Worm (Caenorhabditis elegans) whole organism, midembryonic: Measurements from ENCODE around the gene srbc-51.

ENCODE experiments used
- T22C8.4 ChIP-seq: fragments of 200-800 bp; sonication (Bioruptor generic); IDR thresholded peaks from 2 replicates; pipeline ENCODE4 v1.3.6; 2022; ENCODE audit warnings: missing genetic modification characterization, missing compliant biosample characterization
- cog-1 ChIP-seq: sonication (generic microtip); optimal IDR thresholded peaks from 2 replicates; lab custom pipeline; 2016; ENCODE audit warnings: missing genetic modification characterization, missing compliant biosample characterization
- flt-1 ChIP-seq: fragments of 200-800 bp; sonication (Bioruptor generic); IDR thresholded peaks from 2 replicates; pipeline ENCODE4 v1.3.6; 2022; ENCODE audit warnings: missing genetic modification characterization, missing compliant biosample characterization
- klf-2 ChIP-seq: fragments of 200-800 bp; sonication (Bioruptor generic); conservative IDR thresholded peaks from 2 replicates; pipeline ENCODE4 v1.3.6; 2022; ENCODE audit warnings: missing genetic modification reagents, missing genetic modification characterization, missing compliant biosample characterization
- med-1 ChIP-seq: sonication (generic microtip); optimal IDR thresholded peaks from 2 replicates; lab custom pipeline; 2017; ENCODE audit warnings: missing genetic modification characterization, mild to moderate bottlenecking, missing compliant biosample characterization, antibody characterized with exemption, missing genetic modification reagents; ENCODE audit not compliant: insufficient read depth
- ref-1 ChIP-seq: fragments of 200-800 bp; sonication (Bioruptor generic); conservative IDR thresholded peaks from 2 replicates; pipeline ENCODE4 v1.3.6; 2022; ENCODE audit warnings: missing genetic modification reagents, missing genetic modification characterization, missing compliant biosample characterization
- tab-1 ChIP-seq: fragments of 200-800 bp; sonication (Bioruptor generic); IDR thresholded peaks from 2 replicates; pipeline ENCODE4 v1.3.6; 2022; ENCODE audit warnings: missing genetic modification characterization, missing compliant biosample characterization
- ztf-23 ChIP-seq: fragments of 200-800 bp; sonication (Bioruptor generic); IDR thresholded peaks from 2 replicates; pipeline ENCODE4 v1.3.6; 2022; ENCODE audit warnings: missing genetic modification reagents, missing genetic modification characterization, missing compliant biosample characterization
- ztf-29 ChIP-seq: fragments of 200-800 bp; sonication (Bioruptor generic); IDR thresholded peaks from 2 replicates; pipeline ENCODE4 v1.3.6; 2022; ENCODE audit warnings: missing genetic modification reagents, missing genetic modification characterization, missing compliant biosample characterization

Gene srbc-51

ce11 chrV:15826110-15826509, at the start of gene srbc-51:
Gene srbc-51 (plus strand): TSS chrV:15826410.
- TF ChIP-seq flt-1 (GFP tag; lab: Robert Waterston, UW) (no peak), ztf-23 (no peak), tab-1 (GFP tag; lab: Robert Waterston, UW) (no peak), cog-1 (tag; lab: Kevin White, UChicago) (no peak), ref-1 (GFP tag; lab: Robert Waterston, UW) (no peak), klf-2 (no peak), ztf-29 (GFP tag; lab: Robert Waterston, UW) (no peak), T22C8.4 (GFP tag; lab: Robert Waterston, UW) (no peak), med-1 (GFP tag; lab: Kevin White, UChicago) (no peak)

- TF ChIP-seq T22C8.4 (GFP tag; lab: Robert Waterston, UW) (no peak), ref-1 (GFP tag; lab: Robert Waterston, UW) (no peak), ztf-29 (GFP tag; lab: Robert Waterston, UW) (no peak)
These were observed 49.6 kb upstream of the srbc-51 start, which contains the start of gene nhr-283 for ce11 chrV:15776651-15777050. Gene nhr-283 (minus strand): TSS chrV:15776751.

- TF ChIP-seq klf-2 (no peak), flt-1 (GFP tag; lab: Robert Waterston, UW) (no peak), T22C8.4 (GFP tag; lab: Robert Waterston, UW) (no peak), ref-1 (GFP tag; lab: Robert Waterston, UW) (no peak)
These were observed 47.0 kb upstream of the srbc-51 start, which contains the start of the genes nhr-285 and irld-52 for ce11 chrV:15779128-15779729. Gene nhr-285 (minus strand): TSS chrV:15779228. Gene irld-52 (plus strand): TSS chrV:15779679.

ce11 chrV:15781086-15781485, 45.1 kb upstream of the srbc-51 start, which contains the start of gene T26E4.2:
Gene T26E4.2 (plus strand): TSS chrV:15781386.
- TF ChIP-seq tab-1 (GFP tag; lab: Robert Waterston, UW) (no peak), T22C8.4 (GFP tag; lab: Robert Waterston, UW) (no peak), flt-1 (GFP tag; lab: Robert Waterston, UW) (no peak), cog-1 (tag; lab: Kevin White, UChicago) (no peak), med-1 (GFP tag; lab: Kevin White, UChicago) (no peak), klf-2 (no peak), ztf-29 (GFP tag; lab: Robert Waterston, UW) (no peak), ztf-23 (no peak), ref-1 (GFP tag; lab: Robert Waterston, UW) (no peak)

- TF ChIP-seq med-1 (GFP tag; lab: Kevin White, UChicago) (no peak), T22C8.4 (GFP tag; lab: Robert Waterston, UW) (no peak), ref-1 (GFP tag; lab: Robert Waterston, UW) (no peak), tab-1 (GFP tag; lab: Robert Waterston, UW) (no peak), ztf-29 (GFP tag; lab: Robert Waterston, UW) (no peak), flt-1 (GFP tag; lab: Robert Waterston, UW) (no peak), ztf-23 (no peak)
These were observed 43.7 kb upstream of the srbc-51 start, which contains the start of gene T26E4.3 for ce11 chrV:15782494-15782893. Gene T26E4.3 (plus strand): TSS chrV:15782794.

ce11 chrV:15792409-15792808, 33.8 kb upstream of the srbc-51 start, which contains the start of gene T26E4.4:
Gene T26E4.4 (minus strand): TSS chrV:15792509.
- TF ChIP-seq T22C8.4 (GFP tag; lab: Robert Waterston, UW) (no peak), klf-2 (no peak), med-1 (GFP tag; lab: Kevin White, UChicago) (no peak), ztf-29 (GFP tag; lab: Robert Waterston, UW) (no peak), ref-1 (GFP tag; lab: Robert Waterston, UW) (no peak), tab-1 (GFP tag; lab: Robert Waterston, UW) (no peak), cog-1 (tag; lab: Kevin White, UChicago) (no peak), ztf-23 (no peak), flt-1 (GFP tag; lab: Robert Waterston, UW) (no peak)

- TF ChIP-seq med-1 (GFP tag; lab: Kevin White, UChicago): no peak
- no peak for TF ChIP-seq ztf-29 (GFP tag; lab: Robert Waterston, UW)
- TF ChIP-seq T22C8.4 (GFP tag; lab: Robert Waterston, UW): no peak
- no peak for TF ChIP-seq ztf-23
- no peak for TF ChIP-seq tab-1 (GFP tag; lab: Robert Waterston, UW)
- no peak for TF ChIP-seq flt-1 (GFP tag; lab: Robert Waterston, UW)
- TF ChIP-seq cog-1 (tag; lab: Kevin White, UChicago): no peak
- TF ChIP-seq klf-2: no peak
- TF ChIP-seq ref-1 (GFP tag; lab: Robert Waterston, UW): no peak
These were observed 32.9 kb upstream of the srbc-51 start, which contains the start of gene T26E4.7 for ce11 chrV:15793270-15793669. Gene T26E4.7 (plus strand): TSS chrV:15793570.

- TF ChIP-seq med-1 (GFP tag; lab: Kevin White, UChicago): no peak
- no peak for TF ChIP-seq flt-1 (GFP tag; lab: Robert Waterston, UW)
- no peak for TF ChIP-seq klf-2
- no peak for TF ChIP-seq ztf-23
- TF ChIP-seq T22C8.4 (GFP tag; lab: Robert Waterston, UW): no peak
- TF ChIP-seq cog-1 (tag; lab: Kevin White, UChicago): no peak
- no peak for TF ChIP-seq ztf-29 (GFP tag; lab: Robert Waterston, UW)
- TF ChIP-seq ref-1 (GFP tag; lab: Robert Waterston, UW): no peak
- no peak for TF ChIP-seq tab-1 (GFP tag; lab: Robert Waterston, UW)
These were observed 30.1 kb upstream of the srbc-51 start, which contains the start of gene nhr-223 for ce11 chrV:15796087-15796486. Gene nhr-223 (plus strand): TSS chrV:15796387.

- no peak for TF ChIP-seq klf-2
- no peak for TF ChIP-seq ztf-29 (GFP tag; lab: Robert Waterston, UW)
- TF ChIP-seq tab-1 (GFP tag; lab: Robert Waterston, UW): no peak
- no peak for TF ChIP-seq ref-1 (GFP tag; lab: Robert Waterston, UW)
- TF ChIP-seq med-1 (GFP tag; lab: Kevin White, UChicago): no peak
- TF ChIP-seq ztf-23: no peak
- TF ChIP-seq cog-1 (tag; lab: Kevin White, UChicago): no peak
- TF ChIP-seq flt-1 (GFP tag; lab: Robert Waterston, UW): no peak
- no peak for TF ChIP-seq T22C8.4 (GFP tag; lab: Robert Waterston, UW)
These were observed 28.1 kb upstream of the srbc-51 start, which contains the start of gene T26E4.10 for ce11 chrV:15798108-15798507. Gene T26E4.10 (minus strand): TSS chrV:15798208.
